Worm (Caenorhabditis elegans): ENCODE measurements around the gene trx-3.
A peak's percentile ranks its signal among the peaks of the same experiment; 100 is the strongest.

Gene trx-3

ce11 chrIV:4513269-4513819, 26.5 kb downstream of the trx-3 start, which contains the start of gene sar-1 (continued):
- peak; percentile 47; the same call in 1 of the 2 replicates for TF ChIP-seq ceh-20 (GFP tag; IDR thresholded peaks at IDR 0.05)
- no peak for TF ChIP-seq zag-1 (tag; optimal IDR thresholded peaks at IDR 0.05)
- TF ChIP-seq ztf-7 (tag; optimal IDR thresholded peaks at IDR 0.05): peak; percentile 66
- peak; percentile 76 for TF ChIP-seq nhr-48 (tag; optimal IDR thresholded peaks at IDR 0.05)
- peak; percentile 89 for TF ChIP-seq nhr-11 (tag; optimal IDR thresholded peaks at IDR 0.05)
- 0 out of 2 replicates have a peak, but pooled peaks have one; percentile 12 for TF ChIP-seq php-3 (GFP tag; IDR thresholded peaks at IDR 0.05)
- peak; percentile 98 for TF ChIP-seq aha-1 (tag)
- TF ChIP-seq hlh-11 (tag; optimal IDR thresholded peaks at IDR 0.05): peak; percentile 85
- TF ChIP-seq jun-1 (tag; optimal IDR thresholded peaks at IDR 0.05): peak; percentile 46
- peak; percentile 34 for TF ChIP-seq pqm-1 (tag; optimal IDR thresholded peaks at IDR 0.05)
- no peak for TF ChIP-seq unc-62 (GFP tag; optimal IDR thresholded peaks at IDR 0.05 in 1 of 2)
- TF ChIP-seq unc-62 (tag; optimal IDR thresholded peaks at IDR 0.05): no peak
- no peak for TF ChIP-seq sdz-12 (GFP tag; optimal IDR thresholded peaks at IDR 0.05)
- TF ChIP-seq F10B5.3 (tag; optimal IDR thresholded peaks at IDR 0.05): peak; percentile 67
- no peak for TF ChIP-seq dmd-9 (GFP tag; IDR thresholded peaks at IDR 0.05)
- TF ChIP-seq aly-2 (tag; optimal IDR thresholded peaks at IDR 0.05): no peak
- peak; percentile 45; the same call in 1 of the 2 replicates for TF ChIP-seq ctbp-1 (GFP tag; IDR thresholded peaks at IDR 0.05)

ce11 chrIV:4516478-4516877, 29.6 kb downstream of the trx-3 start:
- TF ChIP-seq egl-43 (GFP tag; IDR thresholded peaks at IDR 0.05) (no peak), zip-2 (tag; optimal IDR thresholded peaks at IDR 0.05) (no peak), set-16 (GFP tag; IDR thresholded peaks at IDR 0.05) (peak; percentile 87), unc-62 (GFP tag; optimal IDR thresholded peaks at IDR 0.05 in 1 of 2) (peak in 1 of 2 experiments; percentile 42), unc-62 (tag; optimal IDR thresholded peaks at IDR 0.05) (no peak), hif-1 (tag; optimal IDR thresholded peaks at IDR 0.05) (no peak), T20F7.1 (GFP tag; optimal IDR thresholded peaks at IDR 0.05) (no peak), daf-8 (GFP tag; IDR thresholded peaks at IDR 0.05) (no peak)

ce11 chrIV:4517066-4517465, 30.2 kb downstream of the trx-3 start, which contains the start of gene ZK180.5:
TSS of gene ZK180.5 (minus strand) at chrIV:4517166.
- TF ChIP-seq nhr-111 (GFP tag; optimal IDR thresholded peaks at IDR 0.05) (no peak), zfp-2 (tag; optimal IDR thresholded peaks at IDR 0.05) (no peak), lir-3 (tag; optimal IDR thresholded peaks at IDR 0.05) (no peak), daf-12 (tag; optimal IDR thresholded peaks at IDR 0.05) (no peak), ZK337.2 (GFP tag; IDR thresholded peaks at IDR 0.05) (no peak), jun-1 (tag; optimal IDR thresholded peaks at IDR 0.05) (no peak), F44E2.7 (GFP tag; IDR thresholded peaks at IDR 0.05) (no peak), ceh-28 (tag; optimal IDR thresholded peaks at IDR 0.05) (no peak), unc-39 (tag; optimal IDR thresholded peaks at IDR 0.05) (no peak), lin-29 (GFP tag; IDR thresholded peaks at IDR 0.05) (no peak), F49E8.2 (tag; optimal IDR thresholded peaks at IDR 0.05; ENCODE audit: borderline replicate concordance) (no peak), Y75B8A.6 (GFP tag; IDR thresholded peaks at IDR 0.05) (no peak), saeg-2 (GFP tag; IDR thresholded peaks at IDR 0.05) (no peak), nhr-28 (tag; optimal IDR thresholded peaks at IDR 0.05) (no peak), D1046.2 (GFP tag; IDR thresholded peaks at IDR 0.05) (no peak), spr-1 (tag; optimal IDR thresholded peaks at IDR 0.05) (no peak)

ce11 chrIV:4518111-4518510, 31.3 kb downstream of the trx-3 start:
- TF ChIP-seq mxl-3 (GFP tag; optimal IDR thresholded peaks at IDR 0.05) (peak; percentile 39), nhr-237 (tag; optimal IDR thresholded peaks at IDR 0.05) (no peak), lin-38 (GFP tag; IDR thresholded peaks at IDR 0.05) (no peak), zip-11 (GFP tag; IDR thresholded peaks at IDR 0.05) (no peak), nhr-28 (tag; optimal IDR thresholded peaks at IDR 0.05) (peak; percentile 5)
